Worm (Caenorhabditis elegans) whole organism, L1 larva: Measurements from ENCODE around the gene glr-2.

Experiments used
- C16A3.4 ChIP-seq: fragments of 150-350 bp; optimal IDR thresholded peaks from 2 replicates; lab custom pipeline; 2014; ENCODE audit warnings: missing biosample characterization, missing genetic modification characterization
- F16B12.6 ChIP-seq: fragments of 150-350 bp; optimal IDR thresholded peaks from 2 replicates; lab custom pipeline; 2014; ENCODE audit warnings: missing biosample characterization, missing genetic modification characterization
- Y116A8C.19 ChIP-seq: sonication (generic microtip); optimal IDR thresholded peaks from 2 replicates; lab custom pipeline; 2016; ENCODE audit warnings: missing compliant biosample characterization, missing genetic modification characterization, borderline replicate concordance
- aha-1 ChIP-seq: fragments of 150-350 bp; optimal IDR thresholded peaks from 2 replicates; lab custom pipeline; 2014; ENCODE audit warnings: missing biosample characterization, missing genetic modification characterization
- alr-1 ChIP-seq: fragments of 200-800 bp; sonication (Bioruptor generic); optimal IDR thresholded peaks from 2 replicates; lab custom pipeline; 2018; ENCODE audit warnings: borderline replicate concordance, mild to moderate bottlenecking, missing genetic modification characterization, missing compliant biosample characterization
- aly-2 ChIP-seq: fragments of 150-350 bp; optimal IDR thresholded peaks from 2 replicates; lab custom pipeline; 2014; ENCODE audit warnings: missing biosample characterization, missing genetic modification characterization
- ama-1 ChIP-seq: fragments of 150-350 bp; optimal IDR thresholded peaks from 2 replicates; lab custom pipeline; 2014
- blmp-1 ChIP-seq: fragments of 150-350 bp; optimal IDR thresholded peaks from 2 replicates; lab custom pipeline; 2014; ENCODE audit warnings: missing biosample characterization, missing genetic modification characterization
- ceh-63 ChIP-seq: fragments of 200-800 bp; sonication (Bioruptor generic); optimal IDR thresholded peaks from 2 replicates; lab custom pipeline; 2018; ENCODE audit warnings: mild to moderate bottlenecking, missing genetic modification characterization, missing compliant biosample characterization
- ceh-8 ChIP-seq: fragments of 200-800 bp; sonication (Bioruptor generic); optimal IDR thresholded peaks from 2 replicates; lab custom pipeline; 2018; ENCODE audit warnings: mild to moderate bottlenecking, missing genetic modification characterization, moderate library complexity, missing compliant biosample characterization
- ceh-82 ChIP-seq, 3 experiments: fragments of 150-350 bp in 1 of 3; sonication (generic microtip) in 2 of 3; optimal IDR thresholded peaks; 2 replicates each; lab custom pipeline; 2014 to 2017; ENCODE audit warnings: missing biosample characterization in 3 of 3, missing genetic modification characterization in 3 of 3
- ceh-90 ChIP-seq: sonication (generic microtip); optimal IDR thresholded peaks from 2 replicates; lab custom pipeline; 2016; ENCODE audit warnings: missing genetic modification characterization, missing compliant biosample characterization
- ces-1 ChIP-seq: fragments of 150-350 bp; optimal IDR thresholded peaks from 2 replicates; lab custom pipeline; 2014; ENCODE audit warnings: missing biosample characterization, missing genetic modification reagents, missing genetic modification characterization
- dsc-1 ChIP-seq: sonication (generic microtip); optimal IDR thresholded peaks from 2 replicates; lab custom pipeline; 2016; ENCODE audit warnings: mild to moderate bottlenecking, missing genetic modification characterization, missing compliant biosample characterization
- efl-1 ChIP-seq, 4 experiments: fragments of 150-350 bp; optimal IDR thresholded peaks in 3 of 4; peaks in 1 of 4; 1 replicate in 1 of 4; 2 replicates in 3 of 4; lab custom pipeline; 2014; ENCODE audit warnings: missing biosample characterization in 2 of 4, missing genetic modification characterization in 2 of 4, missing genetic modification reagents in 2 of 4
- egl-13 ChIP-seq: sonication (generic microtip); optimal IDR thresholded peaks from 2 replicates; lab custom pipeline; 2016; ENCODE audit warnings: missing genotype, missing genetic modification reagents, missing genetic modification characterization, missing compliant biosample characterization
- elt-2 ChIP-seq: sonication (generic microtip); optimal IDR thresholded peaks from 2 replicates; lab custom pipeline; 2016; ENCODE audit warnings: missing genetic modification characterization, mild to moderate bottlenecking, inconsistent platforms, missing compliant biosample characterization, missing genetic modification reagents
- fkh-10 ChIP-seq: sonication (generic microtip); optimal IDR thresholded peaks from 2 replicates; lab custom pipeline; 2017; ENCODE audit warnings: missing biosample characterization, missing genetic modification reagents, missing genetic modification characterization
- fos-1 ChIP-seq: fragments of 150-350 bp; optimal IDR thresholded peaks from 2 replicates; lab custom pipeline; 2014; ENCODE audit warnings: missing biosample characterization, missing genetic modification characterization
- grh-1 ChIP-seq: fragments of 200-800 bp; sonication (Bioruptor generic); IDR thresholded peaks from 2 replicates; pipeline ENCODE4 v1.3.6; 2022; ENCODE audit warnings: missing genetic modification reagents, missing genetic modification characterization, missing compliant biosample characterization
- hpl-2 ChIP-seq: fragments of 150-350 bp; optimal IDR thresholded peaks from 2 replicates; lab custom pipeline; 2014; ENCODE audit warnings: missing biosample characterization, missing genetic modification reagents, missing genetic modification characterization
- isw-1 ChIP-seq: fragments of 200-800 bp; sonication (Bioruptor generic); IDR thresholded peaks from 2 replicates; pipeline ENCODE4 v1.3.6; 2022; ENCODE audit warnings: missing genetic modification characterization, missing compliant biosample characterization
- lin-13 ChIP-seq: fragments of 150-350 bp; optimal IDR thresholded peaks from 2 replicates; lab custom pipeline; 2014; ENCODE audit warnings: missing biosample characterization, missing genetic modification reagents, missing genetic modification characterization
- lin-14 ChIP-seq: fragments of 200-800 bp; sonication (Bioruptor generic); optimal IDR thresholded peaks from 2 replicates; lab custom pipeline; 2018; ENCODE audit warnings: mild to moderate bottlenecking, missing genetic modification characterization, moderate library complexity, missing compliant biosample characterization
- lin-35 ChIP-seq, 2 experiments: fragments of 150-350 bp; optimal IDR thresholded peaks; 2 replicates each; lab custom pipeline; 2014; ENCODE audit warnings: missing biosample characterization in 2 of 2, missing genetic modification characterization in 2 of 2, missing genetic modification reagents in 2 of 2
- lir-3 ChIP-seq: sonication (generic microtip); optimal IDR thresholded peaks from 2 replicates; lab custom pipeline; 2016; ENCODE audit warnings: mild to moderate bottlenecking, missing genetic modification characterization, moderate library complexity, missing compliant biosample characterization; ENCODE audit not compliant: poor library complexity
- lsy-2 ChIP-seq, 2 experiments: fragments of 150-350 bp; optimal IDR thresholded peaks; 2 replicates each; lab custom pipeline; 2014; ENCODE audit warnings: missing biosample characterization in 2 of 2, missing genetic modification characterization in 2 of 2
- mdl-1 ChIP-seq, 2 experiments: fragments of 150-350 bp; optimal IDR thresholded peaks; 2 replicates each; lab custom pipeline; 2014 to 2017; ENCODE audit warnings: missing biosample characterization in 2 of 2, missing genetic modification characterization in 2 of 2, inconsistent platforms in 1 of 2
- mef-2 ChIP-seq: fragments of 150-350 bp; optimal IDR thresholded peaks from 2 replicates; lab custom pipeline; 2014; ENCODE audit warnings: missing biosample characterization, missing genetic modification characterization
- mep-1 ChIP-seq: fragments of 150-350 bp; optimal IDR thresholded peaks from 2 replicates; lab custom pipeline; 2014; ENCODE audit warnings: missing biosample characterization, missing genetic modification characterization
- nhr-12 ChIP-seq: sonication (generic microtip); optimal IDR thresholded peaks from 2 replicates; lab custom pipeline; 2017; ENCODE audit warnings: missing biosample characterization, missing genetic modification characterization
- nhr-19 ChIP-seq: fragments of 200-800 bp; sonication (Bioruptor generic); conservative IDR thresholded peaks from 2 replicates; pipeline ENCODE4 v1.3.6; 2022; ENCODE audit warnings: missing genetic modification characterization, missing compliant biosample characterization
- nhr-237 ChIP-seq: fragments of 150-350 bp; optimal IDR thresholded peaks from 2 replicates; lab custom pipeline; 2014; ENCODE audit warnings: missing biosample characterization, missing genetic modification characterization
- nhr-28 ChIP-seq: fragments of 150-350 bp; optimal IDR thresholded peaks from 2 replicates; lab custom pipeline; 2014; ENCODE audit warnings: missing biosample characterization, missing genetic modification characterization
- nhr-47 ChIP-seq: sonication (generic microtip); optimal IDR thresholded peaks from 2 replicates; lab custom pipeline; 2016; ENCODE audit warnings: mild to moderate bottlenecking, missing genetic modification characterization, moderate library complexity, missing compliant biosample characterization
- nhr-71 ChIP-seq: sonication (generic microtip); optimal IDR thresholded peaks from 2 replicates; lab custom pipeline; 2016; ENCODE audit warnings: mild to moderate bottlenecking, missing genetic modification characterization, moderate library complexity, missing compliant biosample characterization
- nhr-76 ChIP-seq: sonication (generic microtip); optimal IDR thresholded peaks from 2 replicates; lab custom pipeline; 2017; ENCODE audit warnings: missing biosample characterization, missing genetic modification characterization
- nhr-85 ChIP-seq: sonication (generic microtip); peaks from one replicate; lab custom pipeline; 2016; ENCODE audit warnings: missing genetic modification characterization, inconsistent platforms, missing compliant biosample characterization
- nhr-90 ChIP-seq: sonication (generic microtip); optimal IDR thresholded peaks from 2 replicates; lab custom pipeline; 2016; ENCODE audit warnings: mild to moderate bottlenecking, missing genetic modification characterization, missing compliant biosample characterization; ENCODE audit not compliant: poor library complexity
- pax-3 ChIP-seq: fragments of 200-800 bp; sonication (Bioruptor generic); optimal IDR thresholded peaks from 2 replicates; lab custom pipeline; 2018; ENCODE audit warnings: mild to moderate bottlenecking, missing genetic modification characterization, moderate library complexity, missing compliant biosample characterization
- pqm-1 ChIP-seq: sonication (generic microtip); optimal IDR thresholded peaks from 3 replicates; lab custom pipeline; 2017; ENCODE audit warnings: missing biosample characterization, missing genetic modification characterization
- rnt-1 ChIP-seq: sonication (generic microtip); optimal IDR thresholded peaks from 2 replicates; lab custom pipeline; 2016; ENCODE audit warnings: mild to moderate bottlenecking, missing genetic modification characterization, moderate library complexity, missing compliant biosample characterization
- skn-1 ChIP-seq: fragments of 150-350 bp; optimal IDR thresholded peaks from 2 replicates; lab custom pipeline; 2014; ENCODE audit warnings: missing biosample characterization, missing genetic modification characterization
- snpc-4 ChIP-seq: fragments of 150-350 bp; optimal IDR thresholded peaks from 2 replicates; lab custom pipeline; 2014; ENCODE audit warnings: missing biosample characterization, missing genetic modification characterization
- sup-37 ChIP-seq: fragments of 200-800 bp; sonication (Bioruptor generic); optimal IDR thresholded peaks from 2 replicates; lab custom pipeline; 2018; ENCODE audit warnings: mild to moderate bottlenecking, missing genetic modification characterization, missing compliant biosample characterization
- tlp-1 ChIP-seq: fragments of 150-350 bp; optimal IDR thresholded peaks from 2 replicates; lab custom pipeline; 2014; ENCODE audit warnings: missing biosample characterization, missing genetic modification characterization
- unc-86 ChIP-seq: sonication (generic microtip); optimal IDR thresholded peaks from 2 replicates; lab custom pipeline; 2016; ENCODE audit warnings: missing genetic modification characterization, missing compliant biosample characterization
- unc-98 ChIP-seq: fragments of 200-800 bp; sonication (Bioruptor generic); IDR thresholded peaks from 2 replicates; pipeline ENCODE4 v1.3.6; 2022; ENCODE audit warnings: missing genetic modification characterization, missing compliant biosample characterization
- vab-15 ChIP-seq: sonication (generic microtip); optimal IDR thresholded peaks from 2 replicates; lab custom pipeline; 2017; ENCODE audit warnings: missing genotype, mild to moderate bottlenecking, missing genetic modification characterization, missing compliant biosample characterization
- xbp-1 ChIP-seq: sonication (generic microtip); optimal IDR thresholded peaks from 2 replicates; lab custom pipeline; 2016; ENCODE audit warnings: missing genetic modification characterization, missing compliant biosample characterization
- zip-4 ChIP-seq: fragments of 200-800 bp; sonication (Bioruptor generic); optimal IDR thresholded peaks from 2 replicates; lab custom pipeline; 2018; ENCODE audit warnings: mild to moderate bottlenecking, missing genetic modification characterization, moderate library complexity, missing compliant biosample characterization
- ztf-4 ChIP-seq: fragments of 150-350 bp; optimal IDR thresholded peaks from 2 replicates; lab custom pipeline; 2014; ENCODE audit warnings: missing biosample characterization, missing genetic modification characterization

The glr-2 gene

DNA sequence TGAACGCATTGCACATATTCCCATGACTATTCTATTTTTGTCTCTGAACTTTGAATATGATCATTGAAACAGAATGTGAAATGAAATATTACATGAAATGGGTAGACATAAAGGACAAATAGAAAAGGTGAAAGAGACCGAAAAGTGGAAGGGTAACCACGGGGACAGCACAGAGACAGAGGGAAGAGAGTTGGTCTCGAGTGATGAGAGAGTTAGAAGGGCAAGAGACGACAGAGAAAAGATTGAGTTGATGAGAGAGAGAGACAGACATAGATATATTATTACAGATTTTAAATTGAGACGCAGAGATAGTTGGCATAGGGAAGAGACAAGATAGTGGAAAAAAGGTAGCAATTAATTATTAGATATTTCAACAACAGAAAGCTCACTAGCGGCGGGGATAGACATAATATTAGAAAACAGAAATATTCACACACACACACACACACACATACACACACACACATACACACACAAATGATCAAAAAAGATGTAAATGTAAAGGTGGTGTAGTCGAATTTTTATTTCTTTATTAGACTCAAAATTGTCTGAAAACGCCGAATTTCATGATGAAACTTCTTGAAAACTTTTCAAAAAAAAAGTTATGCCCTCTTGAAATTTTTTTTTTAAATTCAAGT is 28.0 kb downstream of the glr-2 start (continued):
- TF ChIP-seq C16A3.4 (tag; lab: Kevin White, UChicago) (peak; percentile 72), pqm-1 (no peak), nhr-28 (tag; lab: Kevin White, UChicago) (no peak), fos-1 (tag; lab: Kevin White, UChicago) (peak; percentile 41), ceh-8 (GFP tag; lab: Kevin White, UChicago) (no peak), ama-1 (lab: Kevin White, UChicago) (no peak), dsc-1 (tag; lab: Kevin White, UChicago) (peak; percentile 51), egl-13 (peak; percentile 2), alr-1 (tag; lab: Kevin White, UChicago) (no peak), rnt-1 (tag; lab: Kevin White, UChicago) (peak; percentile 63), sup-37 (GFP tag; lab: Kevin White, UChicago) (no peak), ceh-90 (tag; lab: Kevin White, UChicago) (no peak), ceh-82 (tag; optimal IDR thresholded peaks at IDR 0.05; lab: Kevin White, UChicago) (peak; percentile 50 to 64 (median 59)), aha-1 (no peak), lin-35 (GFP tag; optimal IDR thresholded peaks at IDR 0.05; lab: Kevin White, UChicago) (peak; percentile 44 to 73), lin-13 (peak; percentile 2), ces-1 (GFP tag; lab: Kevin White, UChicago) (no peak), nhr-71 (tag; lab: Kevin White, UChicago) (peak; percentile 91), ztf-4 (tag; lab: Kevin White, UChicago) (peak; percentile 43), mep-1 (peak; percentile 77), ceh-63 (GFP tag; lab: Kevin White, UChicago) (no peak), tlp-1 (tag; lab: Kevin White, UChicago) (no peak), grh-1 (GFP tag; lab: Robert Waterston, UW) (no peak), isw-1 (no peak), unc-98 (GFP tag; lab: Robert Waterston, UW) (no peak), nhr-19 (GFP tag; lab: Robert Waterston, UW) (peak; percentile 86), F16B12.6 (peak; percentile 28), Y116A8C.19 (tag; lab: Kevin White, UChicago) (no peak), nhr-237 (tag; lab: Kevin White, UChicago) (no peak), blmp-1 (tag; lab: Kevin White, UChicago) (peak; percentile 78), elt-2 (tag; lab: Kevin White, UChicago) (peak; percentile 26), unc-86 (no peak), xbp-1 (tag; lab: Kevin White, UChicago) (peak; percentile 50), lir-3 (peak; percentile 60), aly-2 (tag; lab: Kevin White, UChicago) (peak; percentile 68), pax-3 (tag; lab: Kevin White, UChicago) (peak; percentile 53), efl-1 (optimal IDR thresholded peaks at IDR 0.05; lab: Kevin White, UChicago) (peak; percentile 67 to 75), efl-1 (GFP tag; optimal IDR thresholded peaks at IDR 0.05 in 1 of 2; lab: Kevin White, UChicago) (peak; percentile 39 to 93), mef-2 (tag; lab: Kevin White, UChicago) (no peak), nhr-47 (peak; percentile 75), nhr-90 (peak; percentile 63), nhr-12 (tag; lab: Kevin White, UChicago) (no peak), skn-1 (tag; lab: Kevin White, UChicago) (peak; percentile 61), vab-15 (no peak), lin-14 (GFP tag; lab: Kevin White, UChicago) (peak; percentile 90), nhr-85 (tag; lab: Kevin White, UChicago) (peak; percentile 95), zip-4 (GFP tag; lab: Kevin White, UChicago) (no peak), mdl-1 (tag; optimal IDR thresholded peaks at IDR 0.05; lab: Kevin White, UChicago) (peak in 1 of 2 experiments; percentile 66), snpc-4 (tag; lab: Kevin White, UChicago) (peak; percentile 13), fkh-10 (GFP tag; lab: Kevin White, UChicago) (no peak), lsy-2 (tag; optimal IDR thresholded peaks at IDR 0.05; lab: Kevin White, UChicago) (peak; percentile 73 to 84), nhr-76 (tag; lab: Kevin White, UChicago) (no peak), hpl-2 (GFP tag; lab: Kevin White, UChicago) (no peak)
